Worm (Caenorhabditis elegans) whole organism, young adult: ENCODE data around the gene F07F6.7.

ENCODE experiments used
- C06A6.2 ChIP-seq: fragments of 200-800 bp; sonication (Bioruptor generic); conservative IDR thresholded peaks from 2 replicates; pipeline ENCODE4 v1.3.6; 2022; ENCODE audit warnings: missing genetic modification characterization, missing compliant biosample characterization
- F33H1.4 ChIP-seq: fragments of 200-800 bp; sonication (Bioruptor generic); IDR thresholded peaks from 2 replicates; pipeline ENCODE4 v1.3.6; 2022; ENCODE audit warnings: missing genetic modification reagents, missing genetic modification characterization, missing compliant biosample characterization
- F37B4.10 ChIP-seq: fragments of 200-800 bp; sonication (Bioruptor generic); IDR thresholded peaks from 2 replicates; pipeline ENCODE4 v1.3.6; 2022; ENCODE audit warnings: missing genetic modification characterization, missing compliant biosample characterization
- F52B5.7 ChIP-seq: sonication (generic microtip); optimal IDR thresholded peaks from 2 replicates; lab custom pipeline; 2016; ENCODE audit warnings: mild to moderate bottlenecking, missing genetic modification characterization, missing compliant biosample characterization
- K11D2.4 ChIP-seq: fragments of 200-800 bp; sonication (Bioruptor generic); IDR thresholded peaks from 2 replicates; pipeline ENCODE4 v1.3.6; 2022; ENCODE audit warnings: missing genetic modification reagents, missing genetic modification characterization, missing compliant biosample characterization
- Y56A3A.18 ChIP-seq: fragments of 200-800 bp; sonication (Bioruptor generic); IDR thresholded peaks from 2 replicates; pipeline ENCODE4 v1.3.6; 2022; ENCODE audit warnings: missing genetic modification reagents, missing genetic modification characterization, missing compliant biosample characterization
- ZK185.1 ChIP-seq: sonication (generic microtip); optimal IDR thresholded peaks from 2 replicates; lab custom pipeline; 2016; ENCODE audit warnings: mild to moderate bottlenecking, missing genetic modification characterization, missing compliant biosample characterization; ENCODE audit not compliant: poor library complexity, severe bottlenecking
- aptf-3 ChIP-seq: fragments of 200-800 bp; sonication (Bioruptor generic); IDR thresholded peaks from 2 replicates; pipeline ENCODE4 v1.3.6; 2022; ENCODE audit warnings: missing genetic modification characterization, missing compliant biosample characterization
- atf-7 ChIP-seq: sonication (generic microtip); optimal IDR thresholded peaks from 2 replicates; lab custom pipeline; 2017; ENCODE audit warnings: mild to moderate bottlenecking, missing genetic modification characterization, missing compliant biosample characterization
- attf-5 ChIP-seq: fragments of 200-800 bp; sonication (Bioruptor generic); optimal IDR thresholded peaks from 2 replicates; lab custom pipeline; 2018; ENCODE audit warnings: mild to moderate bottlenecking, missing genetic modification characterization, missing compliant biosample characterization
- attf-6 ChIP-seq: fragments of 200-800 bp; sonication (Bioruptor generic); IDR thresholded peaks from 2 replicates; pipeline ENCODE4 v1.3.6; 2022; ENCODE audit warnings: missing genetic modification reagents, missing genetic modification characterization, missing compliant biosample characterization
- cebp-1 ChIP-seq, 2 experiments: fragments of 200-800 bp in 1 of 2; sonication (Bioruptor generic) in 1 of 2; sonication (generic microtip) in 1 of 2; IDR thresholded peaks in 1 of 2; optimal IDR thresholded peaks in 1 of 2; 2 replicates each; pipeline versions ENCODE4 v1.3.6 to Lab custom; 2017 to 2022; ENCODE audit warnings: missing compliant biosample characterization in 2 of 2, missing genetic modification characterization in 2 of 2, mild to moderate bottlenecking in 1 of 2, missing genetic modification reagents in 1 of 2, moderate library complexity in 1 of 2
- ceh-27 ChIP-seq: fragments of 200-800 bp; sonication (Bioruptor generic); optimal IDR thresholded peaks from 2 replicates; lab custom pipeline; 2018; ENCODE audit warnings: mild to moderate bottlenecking, missing genetic modification characterization, moderate library complexity, missing compliant biosample characterization
- ceh-58 ChIP-seq: fragments of 200-800 bp; sonication (Bioruptor generic); IDR thresholded peaks from 2 replicates; pipeline ENCODE4 v1.3.6; 2022; ENCODE audit warnings: missing genetic modification characterization, missing compliant biosample characterization
- ceh-79 ChIP-seq: sonication (generic microtip); optimal IDR thresholded peaks from 2 replicates; lab custom pipeline; 2017; ENCODE audit warnings: mild to moderate bottlenecking, missing genetic modification characterization, missing compliant biosample characterization
- dox-1 ChIP-seq: fragments of 200-800 bp; sonication (Bioruptor generic); IDR thresholded peaks from 2 replicates; pipeline ENCODE4 v1.3.6; 2022; ENCODE audit warnings: missing genetic modification reagents, missing genetic modification characterization, missing compliant biosample characterization
- egl-18 ChIP-seq: fragments of 200-800 bp; sonication (Bioruptor generic); IDR thresholded peaks from 2 replicates; pipeline ENCODE4 v1.3.6; 2022; ENCODE audit warnings: missing genetic modification reagents, missing genetic modification characterization, missing compliant biosample characterization
- egrh-3 ChIP-seq: fragments of 200-800 bp; sonication (Bioruptor generic); IDR thresholded peaks from 2 replicates; pipeline ENCODE4 v1.3.6; 2022; ENCODE audit warnings: missing genetic modification reagents, missing genetic modification characterization, missing compliant biosample characterization
- fkh-3 ChIP-seq: sonication (generic microtip); optimal IDR thresholded peaks from 2 replicates; lab custom pipeline; 2016; ENCODE audit warnings: mild to moderate bottlenecking, missing genetic modification characterization, missing compliant biosample characterization
- hmg-1.2 ChIP-seq: fragments of 200-800 bp; sonication (Bioruptor generic); IDR thresholded peaks from 2 replicates; pipeline ENCODE4 v1.3.6; 2022; ENCODE audit warnings: missing genetic modification reagents, missing genetic modification characterization, missing compliant biosample characterization
- lag-1 ChIP-seq: fragments of 200-800 bp; sonication (Bioruptor generic); IDR thresholded peaks from 2 replicates; pipeline ENCODE4 v1.3.6; 2022; ENCODE audit warnings: missing genetic modification reagents, missing genetic modification characterization, missing compliant biosample characterization
- let-607 ChIP-seq, 2 experiments: fragments of 200-800 bp in 1 of 2; sonication (Bioruptor generic) in 1 of 2; sonication (generic microtip) in 1 of 2; optimal IDR thresholded peaks; 2 replicates each; lab custom pipeline; 2016 to 2018; ENCODE audit warnings: mild to moderate bottlenecking in 2 of 2, missing compliant biosample characterization in 2 of 2, missing genetic modification characterization in 2 of 2, moderate library complexity in 2 of 2, missing genotype in 1 of 2
- lin-40 ChIP-seq: sonication (generic microtip); optimal IDR thresholded peaks from 2 replicates; lab custom pipeline; 2016; ENCODE audit warnings: missing genetic modification characterization, mild to moderate bottlenecking, missing compliant biosample characterization, missing genotype, missing genetic modification reagents
- lin-54 ChIP-seq: fragments of 200-800 bp; sonication (Bioruptor generic); optimal IDR thresholded peaks from 2 replicates; lab custom pipeline; 2018; ENCODE audit warnings: mild to moderate bottlenecking, missing genetic modification characterization, missing compliant biosample characterization
- lsl-1 ChIP-seq: fragments of 200-800 bp; sonication (Bioruptor generic); optimal IDR thresholded peaks from 2 replicates; lab custom pipeline; 2018; ENCODE audit warnings: mild to moderate bottlenecking, missing genetic modification characterization, moderate library complexity, missing compliant biosample characterization
- madf-10 ChIP-seq: sonication (generic microtip); optimal IDR thresholded peaks from 2 replicates; lab custom pipeline; 2016; ENCODE audit warnings: mild to moderate bottlenecking, missing genetic modification characterization, missing compliant biosample characterization
- madf-3 ChIP-seq: fragments of 200-800 bp; sonication (Bioruptor generic); IDR thresholded peaks from 2 replicates; pipeline ENCODE4 v1.3.6; 2022; ENCODE audit warnings: missing genetic modification reagents, missing genetic modification characterization, missing compliant biosample characterization
- mxl-1 ChIP-seq: sonication (generic microtip); optimal IDR thresholded peaks from 2 replicates; lab custom pipeline; 2016; ENCODE audit warnings: missing genetic modification characterization, missing compliant biosample characterization
- nfya-1 ChIP-seq: sonication (generic microtip); optimal IDR thresholded peaks from 2 replicates; lab custom pipeline; 2017; ENCODE audit warnings: antibody characterized with exemption, missing compliant biosample characterization, missing genetic modification characterization, borderline replicate concordance; ENCODE audit not compliant: insufficient read depth
- nfya-2 ChIP-seq: fragments of 200-800 bp; sonication (Bioruptor generic); IDR thresholded peaks from 2 replicates; pipeline ENCODE4 v1.3.6; 2022; ENCODE audit warnings: missing genetic modification reagents, missing genetic modification characterization, missing compliant biosample characterization
- nfyb-1 ChIP-seq: fragments of 200-800 bp; sonication (Bioruptor generic); IDR thresholded peaks from 2 replicates; pipeline ENCODE4 v1.3.6; 2022; ENCODE audit warnings: missing genetic modification reagents, missing genetic modification characterization, missing compliant biosample characterization
- nhr-90 ChIP-seq: sonication (generic microtip); optimal IDR thresholded peaks from 2 replicates; lab custom pipeline; 2016; ENCODE audit warnings: missing genotype, mild to moderate bottlenecking, missing genetic modification characterization, missing compliant biosample characterization
- rpc-1 ChIP-seq, 2 experiments: fragments of 150-350 bp in 1 of 2; sonication (generic microtip) in 1 of 2; optimal IDR thresholded peaks; 2 replicates each; lab custom pipeline; 2014 to 2018; ENCODE audit warnings: missing biosample characterization in 1 of 2, missing genetic modification characterization in 1 of 2, missing genetic modification reagents in 1 of 2, missing genotype in 1 of 2
- sdz-38 ChIP-seq: sonication (generic microtip); optimal IDR thresholded peaks from 2 replicates; lab custom pipeline; 2016; ENCODE audit warnings: missing genotype, missing genetic modification characterization, missing compliant biosample characterization
- snpc-1.1 ChIP-seq: sonication (generic microtip); optimal IDR thresholded peaks from 2 replicates; lab custom pipeline; 2017; ENCODE audit warnings: missing genetic modification characterization, mild to moderate bottlenecking, missing compliant biosample characterization, antibody characterized with exemption, moderate library complexity, missing genotype, missing genetic modification reagents; ENCODE audit not compliant: insufficient read depth
- unc-130 ChIP-seq: sonication (generic microtip); optimal IDR thresholded peaks from 2 replicates; lab custom pipeline; 2016; ENCODE audit warnings: missing genetic modification reagents, missing genetic modification characterization, missing compliant biosample characterization
- unc-62 ChIP-seq: fragments of 150-350 bp; optimal IDR thresholded peaks from 2 replicates; lab custom pipeline; 2014; ENCODE audit warnings: missing biosample characterization, missing genetic modification reagents, missing genetic modification characterization
- xnd-1 ChIP-seq: sonication (generic microtip); optimal IDR thresholded peaks from 2 replicates; lab custom pipeline; 2016; ENCODE audit warnings: missing genotype, missing genetic modification reagents, missing genetic modification characterization, missing compliant biosample characterization
- zim-3 ChIP-seq: sonication (generic microtip); optimal IDR thresholded peaks from 2 replicates; lab custom pipeline; 2017; ENCODE audit warnings: mild to moderate bottlenecking, missing genetic modification characterization, moderate library complexity, missing compliant biosample characterization
- ztf-25 ChIP-seq: fragments of 200-800 bp; sonication (Bioruptor generic); IDR thresholded peaks from 2 replicates; pipeline ENCODE4 v1.3.6; 2022; ENCODE audit warnings: missing genetic modification reagents, missing genetic modification characterization, missing compliant biosample characterization
- ztf-26 ChIP-seq: sonication (generic microtip); optimal IDR thresholded peaks from 2 replicates; lab custom pipeline; 2017; ENCODE audit warnings: missing genetic modification characterization, missing compliant biosample characterization
- ztf-3 ChIP-seq: fragments of 200-800 bp; sonication (Bioruptor generic); optimal IDR thresholded peaks from 2 replicates; lab custom pipeline; 2018; ENCODE audit warnings: mild to moderate bottlenecking, missing genetic modification characterization, missing compliant biosample characterization

Gene F07F6.7

DNA sequence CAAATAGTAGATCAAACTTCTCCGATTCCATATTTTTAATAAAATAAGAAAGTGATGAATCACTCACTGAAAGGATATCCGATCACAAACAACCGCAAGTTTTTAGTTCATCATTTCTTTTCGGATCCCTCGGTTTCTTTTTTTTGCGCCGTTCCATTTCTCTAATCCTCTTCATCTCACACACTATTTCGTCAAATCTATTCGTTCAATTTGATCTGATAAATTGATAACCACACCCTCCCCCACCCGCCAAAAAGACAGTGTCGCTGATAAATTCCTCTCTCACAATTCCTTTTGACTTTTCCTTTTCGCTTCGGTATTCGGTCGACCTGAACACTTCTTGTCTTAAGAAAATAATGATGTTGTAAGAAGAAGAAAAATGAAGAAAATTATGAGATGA, 35.9 kb upstream of the F07F6.7 start:
- TF ChIP-seq cebp-1 (GFP tag; IDR thresholded peaks at IDR 0.05; lab: Robert Waterston, UW), result no peak
- no peak for TF ChIP-seq cebp-1 (tag; optimal IDR thresholded peaks at IDR 0.05; lab: Kevin White, UChicago)
- peak; percentile 87 for TF ChIP-seq hmg-1.2 (GFP tag; lab: Robert Waterston, UW)

DNA sequence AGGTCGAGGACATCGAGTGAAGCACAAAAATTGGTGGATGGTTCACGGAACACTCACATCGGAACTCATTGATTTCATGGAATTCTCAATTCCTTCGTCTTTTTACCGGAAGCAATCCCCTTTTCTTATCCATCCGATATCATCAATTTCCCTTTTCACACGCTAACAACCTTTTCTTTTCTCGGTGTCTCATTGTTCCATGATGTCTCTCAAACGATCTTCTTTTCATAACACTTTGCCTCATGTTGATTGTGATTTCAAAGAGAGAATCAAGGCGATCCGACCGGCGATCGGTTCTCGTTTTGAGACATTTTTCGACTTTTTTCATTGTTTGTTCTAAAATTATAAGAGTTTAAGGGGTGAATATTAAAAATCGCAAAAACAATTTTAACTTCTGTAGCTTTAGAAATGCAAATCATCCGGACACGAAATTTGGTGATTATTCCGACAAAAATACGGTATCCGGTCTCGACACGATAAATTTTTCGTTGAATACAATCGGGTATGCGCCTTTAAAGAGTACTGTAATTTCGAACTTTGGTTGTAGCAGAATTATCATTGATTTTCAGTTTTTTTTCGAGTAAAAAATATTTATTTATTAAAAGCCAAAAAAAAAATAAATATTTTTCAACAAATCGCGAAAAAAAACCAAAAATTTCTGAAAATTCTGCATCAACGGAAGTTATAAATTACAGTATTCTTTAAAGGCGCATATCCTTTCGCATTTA, 35.2 kb upstream of the F07F6.7 start:
- TF ChIP-seq F33H1.4 (peak; percentile 57; the same call in 1 of the 2 replicates), xnd-1 (tag; lab: Kevin White, UChicago) (peak; percentile 39), madf-3 (GFP tag; lab: Robert Waterston, UW) (0 out of 2 replicates have a peak, but pooled peaks have one; percentile 46), fkh-3 (tag; lab: Kevin White, UChicago) (no peak), C06A6.2 (GFP tag; lab: Robert Waterston, UW) (no peak), lsl-1 (GFP tag; lab: Kevin White, UChicago) (peak; percentile 80), atf-7 (tag; lab: Kevin White, UChicago) (no peak), nfya-1 (no peak)

DNA sequence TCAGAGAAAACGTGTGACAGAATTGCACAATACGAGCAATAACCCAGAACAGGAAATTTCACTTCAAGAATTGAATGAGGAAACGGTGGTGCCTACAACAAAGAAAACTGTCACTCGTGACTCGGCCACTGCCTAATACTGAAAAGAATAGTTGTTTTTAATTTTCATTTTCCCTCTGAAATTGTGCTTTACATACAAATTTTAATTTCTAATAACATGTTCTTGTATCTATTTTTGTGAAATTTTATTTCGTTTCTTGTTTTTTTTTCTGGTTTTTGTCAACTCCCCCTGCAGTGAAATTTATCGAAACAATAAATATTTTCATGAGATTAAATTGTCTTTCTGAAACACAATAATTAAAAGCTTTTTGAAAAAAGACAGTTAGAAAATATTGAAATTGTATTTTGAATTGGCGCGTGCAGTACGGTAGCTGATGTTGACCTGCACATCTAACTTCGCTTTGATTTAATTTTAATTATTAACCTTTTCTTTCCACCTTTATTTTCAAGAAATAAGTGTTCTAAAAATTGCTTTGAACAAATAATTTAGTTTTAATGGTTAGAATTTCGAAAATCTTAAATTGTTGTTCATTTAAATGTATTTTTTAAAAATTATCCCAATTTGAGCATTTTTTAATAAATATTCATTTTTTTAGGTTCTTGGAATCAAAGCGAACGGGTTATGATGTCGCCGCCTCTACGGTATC, 32.1 kb upstream of the F07F6.7 start, which contains the start of gene daz-1:
daz-1 (plus strand) TSS at position 656 of the 706 bp plus-strand sequence.
- TF ChIP-seq attf-5 (GFP tag; lab: Kevin White, UChicago) (no peak), xnd-1 (tag; lab: Kevin White, UChicago) (peak; percentile 68), egrh-3 (no peak), mxl-1 (tag; lab: Kevin White, UChicago) (no peak), ceh-27 (GFP tag; lab: Kevin White, UChicago) (no peak), ztf-26 (tag; lab: Kevin White, UChicago) (no peak), Y56A3A.18 (GFP tag; lab: Robert Waterston, UW) (no peak), unc-130 (GFP tag; lab: Kevin White, UChicago) (no peak), let-607 (tag; optimal IDR thresholded peaks at IDR 0.05; lab: Kevin White, UChicago) (no peak), sdz-38 (tag; lab: Kevin White, UChicago) (no peak), nhr-90 (tag; lab: Kevin White, UChicago) (no peak), lin-54 (GFP tag; lab: Kevin White, UChicago) (peak; percentile 93), K11D2.4 (GFP tag; lab: Robert Waterston, UW) (no peak), ceh-58 (GFP tag; lab: Robert Waterston, UW) (no peak), zim-3 (tag; lab: Kevin White, UChicago) (no peak), ZK185.1 (no peak), egl-18 (no peak), attf-6 (GFP tag; lab: Robert Waterston, UW) (no peak), rpc-1 (optimal IDR thresholded peaks at IDR 0.05; lab: Kevin White, UChicago) (no peak), rpc-1 (tag; optimal IDR thresholded peaks at IDR 0.05; lab: Kevin White, UChicago) (no peak), ztf-3 (GFP tag; lab: Kevin White, UChicago) (no peak), unc-62 (GFP tag; lab: Kevin White, UChicago) (no peak), F37B4.10 (GFP tag; lab: Robert Waterston, UW) (no peak), lin-40 (tag; lab: Kevin White, UChicago) (no peak), nfyb-1 (GFP tag; lab: Robert Waterston, UW) (no peak), ceh-79 (tag; lab: Kevin White, UChicago) (no peak), dox-1 (GFP tag; lab: Robert Waterston, UW) (no peak), aptf-3 (GFP tag; lab: Robert Waterston, UW) (no peak), ztf-25 (no peak), C06A6.2 (GFP tag; lab: Robert Waterston, UW) (no peak), madf-10 (tag; lab: Kevin White, UChicago) (no peak), nfya-2 (GFP tag; lab: Robert Waterston, UW) (no peak), F52B5.7 (tag; lab: Kevin White, UChicago) (no peak), snpc-1.1 (tag; lab: Kevin White, UChicago) (no peak), lag-1 (GFP tag; lab: Robert Waterston, UW) (no peak)
